Worm (Caenorhabditis elegans) whole organism, young adult: Measurements from ENCODE around the gene Y102A5C.2.

Experiments used
- mel-28 ChIP-seq: sonication (generic microtip); optimal IDR thresholded peaks from 2 replicates; lab custom pipeline; 2016; ENCODE audit warnings: borderline replicate concordance, mild to moderate bottlenecking, missing genetic modification characterization, missing compliant biosample characterization
- pbrm-1 ChIP-seq: fragments of 200-800 bp; sonication (Bioruptor generic); IDR thresholded peaks from 2 replicates; pipeline ENCODE4 v1.3.6; 2022; ENCODE audit warnings: missing genetic modification reagents, missing genetic modification characterization, missing compliant biosample characterization
- snpc-1.1 ChIP-seq: sonication (generic microtip); optimal IDR thresholded peaks from 2 replicates; lab custom pipeline; 2017; ENCODE audit warnings: missing genetic modification characterization, mild to moderate bottlenecking, missing compliant biosample characterization, antibody characterized with exemption, moderate library complexity, missing genotype, missing genetic modification reagents; ENCODE audit not compliant: insufficient read depth

- TF ChIP-seq pbrm-1 (GFP tag; lab: Robert Waterston, UW) (no peak), snpc-1.1 (tag; lab: Kevin White, UChicago) (no peak), mel-28 (no peak)
These were observed 48.8 kb upstream of the Y102A5C.2 start, which contains the start of gene clec-33 for ce11 chrV:16869740-16870139.
